Worm (Caenorhabditis elegans) whole organism, dauer: Measurements from ENCODE around the gene stdh-2.

Experiments
- unc-62 ChIP-seq: sonication (generic microtip); optimal IDR thresholded peaks from 2 replicates; lab custom pipeline; 2017; ENCODE audit warnings: missing biosample characterization, missing genetic modification reagents, missing genetic modification characterization

Gene stdh-2

DNA sequence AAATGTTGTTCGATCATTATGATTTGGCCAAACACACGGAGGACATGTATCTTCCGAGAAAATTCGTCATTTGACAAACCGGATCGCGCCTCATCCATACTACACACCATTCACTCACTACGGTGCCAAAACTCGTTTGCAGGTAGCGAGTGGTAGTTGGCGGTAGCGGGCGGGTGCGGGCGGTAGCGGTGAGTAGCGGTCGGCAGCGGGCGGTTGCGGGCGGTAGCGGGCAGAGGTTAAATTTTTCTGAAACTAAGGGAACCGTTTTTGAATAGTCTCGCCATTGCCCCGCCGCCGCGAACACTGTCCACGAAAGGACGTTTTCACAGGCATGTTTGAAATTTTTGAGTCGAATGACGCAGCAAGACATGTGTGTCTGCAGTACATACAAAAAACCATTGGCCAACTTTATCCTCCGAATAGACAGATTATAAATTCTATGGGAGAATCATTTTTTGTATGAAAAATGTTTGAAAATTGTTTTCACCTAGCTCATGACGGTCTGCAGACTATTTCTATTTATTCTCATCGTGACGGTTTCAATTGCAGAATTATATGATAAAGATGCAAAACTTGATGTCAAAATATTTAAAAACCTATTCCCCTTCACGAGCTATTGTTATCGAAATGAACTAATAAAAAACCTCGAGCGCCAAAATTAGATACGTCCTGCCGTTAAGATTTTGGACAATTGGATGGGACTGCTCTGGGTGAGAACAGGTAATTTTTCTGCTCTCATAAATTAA lies 13.7 kb upstream of the stdh-2 start, which contains the start of gene F11A5.16:
Gene F11A5.16, plus strand, starts transcription at position 696 of the 746 bp plus-strand sequence.
- no peak for TF ChIP-seq unc-62 (GFP tag; lab: Kevin White, UChicago)

DNA sequence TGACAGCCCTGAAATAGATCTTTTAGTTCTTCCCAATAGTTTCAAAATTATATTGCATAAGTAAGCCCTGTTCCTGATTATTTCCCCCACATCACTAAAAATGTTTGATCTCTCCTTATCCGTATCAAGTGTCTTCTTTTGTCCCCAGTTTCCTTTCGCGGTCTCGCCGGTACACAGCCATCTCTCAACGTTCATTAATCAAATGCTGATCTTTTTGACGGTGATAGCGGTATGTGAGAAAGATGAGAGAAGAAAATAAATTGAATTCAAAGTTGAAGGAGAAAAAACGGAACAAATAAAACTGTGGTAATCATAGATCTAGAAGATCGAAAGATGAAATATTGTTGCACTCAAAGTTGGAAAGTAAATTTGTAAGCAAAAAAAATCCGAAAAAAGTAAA lies 12.4 kb upstream of the stdh-2 start:
- TF ChIP-seq unc-62 (GFP tag; lab: Kevin White, UChicago): no peak

DNA sequence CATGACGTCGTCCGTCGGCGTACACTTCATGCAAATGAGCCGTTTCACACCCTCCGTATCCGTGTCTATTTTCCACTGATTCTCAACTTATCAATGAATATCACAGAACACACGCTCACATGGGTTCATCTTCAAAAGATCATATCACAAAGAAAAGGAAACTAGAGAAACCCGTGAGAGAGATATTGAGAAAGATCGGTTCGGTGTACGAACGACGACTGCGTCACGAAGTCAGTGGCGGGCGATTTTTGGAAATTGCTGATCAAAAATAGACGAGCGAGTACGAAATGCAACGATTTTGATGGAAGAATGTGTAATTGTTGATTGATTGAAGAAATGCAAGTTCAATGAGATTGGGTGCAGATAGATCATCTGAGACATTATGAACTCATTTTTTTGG lies 10.8 kb upstream of the stdh-2 start:
- TF ChIP-seq unc-62 (GFP tag; lab: Kevin White, UChicago): no peak

DNA sequence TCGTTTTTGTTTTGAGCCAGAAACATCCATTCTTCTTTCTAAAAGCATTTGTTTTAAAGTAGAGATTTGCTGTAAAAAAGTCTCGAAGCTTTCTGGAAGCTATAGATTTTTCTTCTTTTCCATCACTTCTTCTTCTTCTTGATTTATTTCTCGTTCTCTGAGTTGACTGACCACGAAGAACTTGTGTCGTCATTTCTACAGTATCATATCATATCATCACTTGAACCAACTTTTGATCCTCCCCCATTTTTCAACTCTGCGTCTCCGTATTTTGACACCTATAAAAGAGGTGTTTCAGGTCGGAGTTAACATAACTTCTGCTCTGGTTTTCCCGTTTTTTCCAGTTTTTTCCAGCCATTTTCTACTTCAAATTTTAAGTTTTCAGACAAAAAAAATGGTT lies 9.6 kb upstream of the stdh-2 start, which contains the start of gene F11A5.9:
Gene F11A5.9, plus strand, starts transcription at position 386 of the 400 bp plus-strand sequence.
- no peak for TF ChIP-seq unc-62 (GFP tag; lab: Kevin White, UChicago)

DNA sequence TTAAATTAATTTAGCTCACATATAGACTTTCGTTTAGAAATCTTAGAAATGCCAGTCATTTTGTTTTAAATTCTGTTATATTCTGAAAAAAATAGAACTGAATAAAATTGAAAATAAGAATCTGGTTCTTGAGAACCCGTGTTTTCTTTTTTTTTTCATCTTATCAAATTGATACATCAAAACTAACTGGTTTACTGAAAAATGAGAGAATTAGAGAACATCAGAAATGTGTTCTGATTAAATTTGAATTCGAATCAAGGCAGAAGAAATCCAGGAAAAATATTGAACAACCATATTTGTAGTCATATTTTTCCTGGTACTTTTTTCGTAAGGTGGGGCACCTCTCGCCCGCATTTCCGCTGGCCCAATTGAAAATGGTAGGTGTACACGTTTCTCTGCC lies 5.6 kb upstream of the stdh-2 start, which contains the start of gene F11A5.15:
Gene F11A5.15, minus strand, starts transcription at position 101 of the 400 bp plus-strand sequence.
- no peak for TF ChIP-seq unc-62 (GFP tag; lab: Kevin White, UChicago)

DNA sequence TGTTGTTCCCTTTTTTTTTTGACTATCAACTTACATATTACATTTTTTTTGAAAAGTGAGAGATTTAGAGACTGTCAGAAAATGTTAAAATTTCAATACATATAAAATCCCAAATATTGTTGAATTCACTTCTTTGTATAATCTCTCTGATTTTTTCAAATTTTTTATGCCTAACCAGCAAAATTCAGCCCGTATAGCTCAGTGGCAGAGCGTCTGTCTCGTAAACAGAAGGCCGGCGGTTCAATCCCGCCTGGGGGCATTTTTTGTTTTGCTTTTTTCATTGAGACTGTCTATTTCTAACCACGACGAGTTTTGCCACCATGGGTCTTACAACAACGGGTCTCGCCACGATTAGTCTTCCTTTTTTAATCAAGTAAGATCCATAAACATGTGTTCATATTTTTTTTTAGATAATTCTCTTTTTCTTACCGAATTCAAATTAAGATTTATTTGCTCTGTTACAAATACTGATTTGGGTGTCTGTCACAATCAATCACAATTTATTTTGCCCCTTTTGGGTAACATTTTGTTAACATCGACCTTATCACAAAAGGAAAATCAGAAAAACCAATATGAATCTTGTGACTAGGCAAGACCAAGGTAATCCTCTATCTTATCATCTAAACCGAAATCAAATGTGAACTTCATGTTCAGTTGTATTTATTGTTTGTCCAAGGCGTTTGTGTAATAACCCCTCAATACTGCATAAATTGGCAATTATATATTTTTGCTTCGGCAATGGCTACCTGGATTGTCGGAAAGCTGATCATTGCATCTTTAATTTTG lies 5.0 kb upstream of the stdh-2 start, which contains the start of gene glc-1:
Gene glc-1, plus strand, starts transcription at position 663 of the 786 bp plus-strand sequence.
- TF ChIP-seq unc-62 (GFP tag; lab: Kevin White, UChicago): no peak

DNA sequence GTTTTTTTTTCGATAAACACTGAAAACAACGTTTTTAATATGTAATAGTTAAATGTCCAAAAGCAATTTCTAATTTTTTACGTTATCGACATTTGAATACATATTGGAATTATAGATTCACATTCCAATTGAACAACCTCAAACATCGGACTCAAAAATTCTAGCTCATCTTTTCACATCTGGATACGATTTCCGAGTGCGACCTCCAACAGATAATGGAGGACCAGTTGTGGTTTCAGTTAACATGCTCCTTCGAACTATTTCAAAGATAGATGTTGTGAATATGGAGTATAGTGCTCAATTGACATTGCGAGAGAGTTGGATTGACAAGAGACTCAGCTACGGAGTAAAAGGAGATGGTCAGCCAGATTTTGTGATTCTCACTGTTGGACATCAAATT lies 4.1 kb upstream of the stdh-2 start:
- no peak for TF ChIP-seq unc-62 (GFP tag; lab: Kevin White, UChicago)

ce11 chrV:16225524-16226116 lies 1.5 kb downstream of the stdh-2 start:
- no peak for TF ChIP-seq unc-62 (GFP tag; lab: Kevin White, UChicago)

DNA sequence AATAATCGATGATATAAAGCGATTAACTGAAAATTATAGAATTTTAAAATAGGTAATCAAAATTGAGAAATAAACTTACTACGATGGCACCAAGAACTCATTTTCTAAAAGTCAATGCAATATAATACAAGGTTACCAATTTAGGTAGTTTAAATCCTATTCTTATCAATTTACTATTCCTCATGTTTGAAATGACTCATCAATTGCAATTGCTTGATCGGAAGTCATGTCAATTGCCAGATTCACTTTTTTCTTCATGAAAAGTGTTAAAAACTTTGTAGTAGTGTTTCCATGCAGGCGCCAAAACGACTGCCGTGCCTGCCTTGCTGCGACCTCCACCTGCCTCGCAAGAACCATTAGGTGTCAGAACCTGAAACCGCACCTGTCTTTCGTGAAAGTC lies 2.5 kb downstream of the stdh-2 start, which contains the start of gene F11A5.13:
Gene F11A5.13, minus strand, starts transcription at position 101 of the 400 bp plus-strand sequence.
- TF ChIP-seq unc-62 (GFP tag; lab: Kevin White, UChicago): no peak

- no peak for TF ChIP-seq unc-62 (GFP tag; lab: Kevin White, UChicago)
Measured at ce11 chrV:16229439-16229838, 5.3 kb downstream of the stdh-2 start.

ce11 chrV:16229896-16230295 lies 5.8 kb downstream of the stdh-2 start, which contains the start of the genes F21H7.2 and F21H7.12:
Gene F21H7.2, minus strand, starts transcription at chrV:16229996.
Gene F21H7.12, plus strand, starts transcription at chrV:16230165.
- TF ChIP-seq unc-62 (GFP tag; lab: Kevin White, UChicago): no peak

- TF ChIP-seq unc-62 (GFP tag; lab: Kevin White, UChicago): no peak
Measured at ce11 chrV:16232180-16232579, 8.1 kb downstream of the stdh-2 start, which contains the start of gene gst-22. Gene gst-22, minus strand, starts transcription at chrV:16232282.

DNA sequence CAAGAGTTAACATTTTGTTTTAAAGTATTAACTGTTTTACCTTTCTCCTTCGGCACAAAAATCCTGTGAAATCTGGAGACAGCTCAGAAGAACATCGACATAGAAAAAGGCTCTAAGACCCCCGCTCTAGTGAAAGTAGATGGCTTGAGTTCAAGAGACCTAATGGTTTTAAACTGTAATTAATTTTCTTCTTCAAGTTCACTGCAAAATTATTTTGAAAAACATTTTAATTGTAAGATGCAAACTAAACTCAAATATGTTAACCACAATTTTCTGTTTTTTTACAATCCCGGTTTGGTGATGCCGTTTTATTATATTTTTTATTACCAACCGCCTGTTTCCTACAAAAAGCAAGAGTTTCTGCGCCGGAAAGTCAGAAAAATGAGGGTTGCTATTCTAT lies 9.5 kb downstream of the stdh-2 start, which contains the start of gene clec-233:
Gene clec-233, plus strand, starts transcription at position 301 of the 400 bp plus-strand sequence.
- TF ChIP-seq unc-62 (GFP tag; lab: Kevin White, UChicago): no peak

- TF ChIP-seq unc-62 (GFP tag; lab: Kevin White, UChicago): no peak
Measured at ce11 chrV:16235135-16235534, 11.0 kb downstream of the stdh-2 start, which contains the start of gene F21H7.3. Gene F21H7.3, minus strand, starts transcription at chrV:16235235.

DNA sequence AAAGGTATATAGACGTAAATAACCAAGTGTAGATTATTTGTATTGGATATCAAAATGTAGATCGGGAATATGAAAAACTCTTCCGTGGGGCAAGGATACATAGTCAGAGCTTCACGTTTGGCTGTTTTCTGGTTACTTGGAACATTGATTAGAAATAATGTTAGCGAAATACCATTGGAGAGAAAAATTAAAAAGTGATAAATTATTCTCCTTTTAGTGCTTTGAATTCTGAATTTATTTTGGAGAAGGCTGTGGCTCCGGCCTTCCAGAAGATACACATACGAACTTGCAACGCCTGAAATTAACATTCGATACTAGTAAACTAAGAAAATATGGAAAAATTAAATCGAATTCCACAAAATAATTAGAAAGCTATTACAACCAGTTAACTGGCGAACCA lies 11.5 kb downstream of the stdh-2 start, which contains the start of gene srh-98:
Gene srh-98, minus strand, starts transcription at position 101 of the 400 bp plus-strand sequence.
- TF ChIP-seq unc-62 (GFP tag; lab: Kevin White, UChicago): no peak
